Worm (Caenorhabditis elegans) whole organism, dauer: ENCODE measurements around the gene F11E6.8.

Experiments
- unc-62 ChIP-seq: sonication (generic microtip); optimal IDR thresholded peaks from 2 replicates; lab custom pipeline; 2017; ENCODE audit warnings: missing biosample characterization, missing genetic modification reagents, missing genetic modification characterization

F11E6.8 gene

ce11 chrIV:17450443-17450842 lies at the start of gene F11E6.8:
F11E6.8 (minus strand) TSS chrIV:17450543.
- no peak for TF ChIP-seq unc-62 (GFP tag; lab: Kevin White, UChicago)

- TF ChIP-seq unc-62 (GFP tag; lab: Kevin White, UChicago), result no peak
Observed at ce11 chrIV:17490679-17491078, 40.3 kb upstream of the F11E6.8 start, which contains the start of gene nas-6. nas-6 (minus strand) TSS chrIV:17490779.

DNA sequence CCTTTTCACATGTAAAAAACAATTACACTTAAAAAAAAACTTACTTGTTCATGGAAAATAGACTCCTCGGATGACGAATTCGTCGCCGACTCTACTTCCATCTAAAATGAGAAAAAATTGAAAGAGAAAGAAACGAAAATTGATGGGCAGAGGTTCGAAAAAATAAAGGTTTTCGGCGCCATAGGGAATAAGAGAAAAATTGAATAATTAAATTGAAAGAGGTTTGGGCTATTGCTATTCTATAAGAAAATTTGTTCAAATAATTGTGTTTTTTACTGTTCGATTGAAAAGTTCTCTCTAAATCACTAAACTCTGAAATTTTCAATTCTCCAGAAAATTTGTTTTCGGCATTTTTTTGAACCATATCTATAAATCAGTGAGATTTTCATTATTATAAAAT lies 32.9 kb upstream of the F11E6.8 start, which contains the start of gene rabr-2:
Gene rabr-2 (minus strand): TSS at position 101 of the 400 bp plus-strand sequence.
- TF ChIP-seq unc-62 (GFP tag; lab: Kevin White, UChicago), result no peak

ce11 chrIV:17475743-17476142 lies 25.4 kb upstream of the F11E6.8 start, which contains the start of gene grl-24:
grl-24 (minus strand) TSS chrIV:17475843.
- no peak for TF ChIP-seq unc-62 (GFP tag; lab: Kevin White, UChicago)

DNA sequence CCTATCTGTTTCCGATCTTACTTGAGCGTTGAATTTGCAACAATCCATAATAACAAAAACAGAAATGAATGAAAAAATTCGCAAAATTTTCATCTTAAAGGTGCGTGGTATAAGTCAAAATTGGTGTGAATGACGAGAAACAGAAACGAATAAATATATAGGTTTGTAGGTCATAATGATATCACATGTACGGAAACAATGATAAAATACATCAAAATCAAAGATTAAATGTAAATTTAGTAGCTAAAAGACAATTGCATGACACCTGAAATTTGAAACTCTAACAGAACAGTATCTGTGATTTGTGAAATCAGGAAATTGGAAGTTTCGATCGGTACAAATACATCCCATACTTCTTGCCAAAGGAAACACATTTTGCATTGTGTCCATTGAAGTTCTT lies 24.9 kb upstream of the F11E6.8 start, which contains the start of gene F11E6.9:
Gene F11E6.9 (minus strand): TSS at position 101 of the 400 bp plus-strand sequence.
- no peak for TF ChIP-seq unc-62 (GFP tag; lab: Kevin White, UChicago)

DNA sequence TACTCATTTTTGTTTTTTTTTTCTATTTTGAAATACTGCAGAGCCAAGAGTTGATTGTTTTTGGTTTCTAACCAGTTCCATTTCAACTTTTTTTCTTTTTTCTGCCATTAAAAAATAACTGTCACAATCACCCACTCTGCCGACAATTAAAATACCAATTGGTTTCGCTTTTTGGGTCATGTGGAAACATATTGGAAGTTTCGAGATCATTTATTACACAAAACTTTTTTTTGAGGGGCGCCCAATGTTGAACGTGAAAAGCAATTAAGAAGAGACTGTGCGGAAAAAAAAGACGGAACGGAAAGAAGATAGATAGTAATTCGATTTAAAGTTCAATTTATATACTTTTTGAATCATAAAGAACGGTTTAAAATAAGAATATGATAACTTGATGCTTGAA lies 23.7 kb upstream of the F11E6.8 start:
- TF ChIP-seq unc-62 (GFP tag; lab: Kevin White, UChicago), result no peak

- TF ChIP-seq unc-62 (GFP tag; lab: Kevin White, UChicago), result no peak
Observed at ce11 chrIV:17473034-17473433, 22.7 kb upstream of the F11E6.8 start, which contains the start of gene gba-3. gba-3 (plus strand) TSS chrIV:17473334.

DNA sequence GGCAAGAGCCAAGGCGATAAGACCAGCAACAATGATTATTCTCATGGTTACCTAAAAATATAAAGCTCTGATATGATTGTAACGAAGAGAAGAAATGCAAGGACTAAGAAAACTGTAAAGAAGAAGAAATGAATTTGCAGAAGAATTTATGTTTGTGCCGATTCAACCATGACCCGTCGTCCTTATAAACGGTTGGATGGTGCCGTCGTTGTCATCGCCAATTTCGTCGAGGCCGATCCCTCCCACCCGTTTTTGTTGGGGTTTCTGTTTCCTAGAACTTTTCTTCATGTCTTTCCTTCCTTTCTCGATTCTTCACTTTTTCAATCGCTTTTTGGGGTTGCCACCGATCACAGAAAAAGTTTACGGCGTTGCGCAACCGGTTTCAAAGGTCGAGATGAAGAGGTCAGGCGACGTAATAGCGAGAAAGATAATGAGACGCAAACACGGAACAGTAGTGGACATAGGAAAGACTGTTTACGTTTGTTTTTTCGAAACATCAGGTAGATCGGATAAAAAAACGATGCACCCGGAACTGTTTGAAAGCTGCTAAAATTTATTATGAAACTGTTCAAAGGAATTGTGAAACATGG lies 21.6 kb upstream of the F11E6.8 start, which contains the start of gene epic-1:
Gene epic-1 (minus strand): TSS at position 51 of the 590 bp plus-strand sequence.
- peak; percentile 1 for TF ChIP-seq unc-62 (GFP tag; lab: Kevin White, UChicago)

ce11 chrIV:17470096-17470602 lies 19.8 kb upstream of the F11E6.8 start, which contains the start of gene F11E6.4:
F11E6.4 (minus strand) TSS chrIV:17470354.
- TF ChIP-seq unc-62 (GFP tag; lab: Kevin White, UChicago), result no peak

ce11 chrIV:17467825-17468224 lies 17.5 kb upstream of the F11E6.8 start:
- no peak for TF ChIP-seq unc-62 (GFP tag; lab: Kevin White, UChicago)

- no peak for TF ChIP-seq unc-62 (GFP tag; lab: Kevin White, UChicago)
Observed at ce11 chrIV:17467325-17467724, 17.0 kb upstream of the F11E6.8 start, which contains the start of gene elo-2. elo-2 (minus strand) TSS chrIV:17467408.

DNA sequence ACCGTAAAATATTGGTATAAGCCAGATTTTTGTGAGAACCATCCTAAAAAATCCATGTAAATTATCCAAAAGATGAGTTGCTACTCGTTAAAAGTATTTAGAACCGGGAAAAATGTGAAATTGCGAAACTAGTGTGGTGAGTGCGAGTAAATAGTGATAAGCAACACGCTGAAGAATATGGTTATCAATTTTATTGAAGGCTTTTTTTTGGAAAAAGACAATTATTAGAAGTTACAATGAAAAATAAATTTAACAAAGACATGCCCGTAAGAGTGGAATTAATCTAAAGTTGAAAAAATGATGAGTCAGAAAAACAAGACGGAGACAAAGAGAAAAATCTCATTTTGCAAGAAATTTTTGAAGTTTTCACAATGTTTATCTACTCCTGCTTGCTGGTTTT lies 15.5 kb upstream of the F11E6.8 start, which contains the start of gene F11E6.6:
Gene F11E6.6 (minus strand): TSS at position 101 of the 400 bp plus-strand sequence.
- no peak for TF ChIP-seq unc-62 (GFP tag; lab: Kevin White, UChicago)

DNA sequence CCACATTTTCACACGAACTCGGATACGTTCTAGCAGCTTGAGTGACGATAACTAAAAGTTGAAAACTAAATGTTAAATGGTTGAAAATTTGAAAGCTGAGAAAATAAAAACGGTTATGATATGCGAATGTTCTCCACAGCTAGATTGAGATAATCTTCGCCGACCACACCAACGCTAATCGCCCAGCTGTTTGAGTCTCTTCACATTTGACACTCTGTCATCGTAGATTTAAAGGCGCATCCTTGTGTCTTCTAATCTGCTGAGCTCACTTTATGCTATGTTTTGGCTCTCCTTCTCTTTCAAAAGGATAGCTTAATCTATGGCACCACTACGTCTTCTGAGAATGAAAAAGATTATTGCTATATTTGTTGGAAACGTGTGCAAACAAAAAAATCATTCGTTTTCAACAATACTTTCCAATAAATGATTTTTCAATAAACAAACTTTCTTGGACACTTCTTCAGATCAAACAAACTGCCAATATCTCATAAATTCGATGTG lies 12.8 kb upstream of the F11E6.8 start, which contains the start of gene F11E6.10:
Gene F11E6.10 (minus strand): TSS at position 51 of the 501 bp plus-strand sequence.
- TF ChIP-seq unc-62 (GFP tag; lab: Kevin White, UChicago), result no peak

- no peak for TF ChIP-seq unc-62 (GFP tag; lab: Kevin White, UChicago)
Observed at ce11 chrIV:17461222-17461707, 10.9 kb upstream of the F11E6.8 start, which contains the start of gene rif-1.1. rif-1.1 (minus strand) TSS chrIV:17461272.

DNA sequence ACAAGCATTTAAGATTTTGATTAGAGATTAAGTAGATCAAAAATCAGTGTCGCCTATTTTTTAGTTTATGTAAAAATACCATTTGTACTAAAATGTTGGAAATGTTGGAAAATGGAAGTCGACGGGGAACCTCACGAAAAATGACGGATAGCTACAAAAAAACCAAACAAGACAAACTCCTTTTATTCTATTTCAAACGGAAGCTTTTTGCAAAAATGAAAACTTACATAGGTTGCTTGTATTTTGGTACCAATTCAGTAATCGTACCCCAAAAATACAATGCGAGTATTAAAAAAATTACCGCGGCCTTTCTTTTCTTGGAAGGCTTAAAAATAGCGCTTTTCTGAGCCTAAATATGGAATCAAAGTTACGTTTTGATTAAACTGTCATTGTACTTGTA lies 3.7 kb upstream of the F11E6.8 start:
- TF ChIP-seq unc-62 (GFP tag; lab: Kevin White, UChicago), result no peak

ce11 chrIV:17453200-17453599 lies 2.9 kb upstream of the F11E6.8 start:
- TF ChIP-seq unc-62 (GFP tag; lab: Kevin White, UChicago), result no peak
